Worm (Caenorhabditis elegans): ENCODE results near the gene ceh-57.
A peak's percentile ranks its signal among the peaks of the same experiment; 100 is the strongest.

The ceh-57 gene

ce11 chrII:10389776-10390175, 22.7 kb upstream of the ceh-57 start:
- TF ChIP-seq mxl-2 (GFP tag; conservative IDR thresholded peaks at IDR 0.05) (peak; percentile 85), Y75B8A.6 (GFP tag; IDR thresholded peaks at IDR 0.05) (no peak), lin-13 (GFP tag; optimal IDR thresholded peaks at IDR 0.05) (no peak), unc-39 (tag; optimal IDR thresholded peaks at IDR 0.05) (no peak), ceh-62 (tag; optimal IDR thresholded peaks at IDR 0.05) (no peak), zip-2 (tag; optimal IDR thresholded peaks at IDR 0.05) (peak; percentile 17), daf-8 (GFP tag; IDR thresholded peaks at IDR 0.05) (no peak), nhr-102 (tag; optimal IDR thresholded peaks at IDR 0.05) (peak; percentile 53), jun-1 (tag; optimal IDR thresholded peaks at IDR 0.05) (no peak), ama-1 (optimal IDR thresholded peaks at IDR 0.05) (peak; percentile 56), T26A8.4 (GFP tag; IDR thresholded peaks at IDR 0.05) (peak; percentile 67), spr-3 (GFP tag; optimal IDR thresholded peaks at IDR 0.05) (no peak), cey-2 (tag; optimal IDR thresholded peaks at IDR 0.05; ENCODE audit: borderline replicate concordance, insufficient read depth) (peak; percentile 52), Y48G9A.11 (GFP tag; IDR thresholded peaks at IDR 0.05) (no peak), daf-16 (GFP tag; optimal IDR thresholded peaks at IDR 0.05) (peak in 1 of 2 experiments; percentile 34), daf-16 (tag; optimal IDR thresholded peaks at IDR 0.05) (peak; percentile 89), ceh-44 (GFP tag; IDR thresholded peaks at IDR 0.05) (no peak), lin-29 (GFP tag; IDR thresholded peaks at IDR 0.05) (no peak), fkh-10 (GFP tag; optimal IDR thresholded peaks at IDR 0.05) (no peak), nhr-25 (tag; optimal IDR thresholded peaks at IDR 0.05; ENCODE audit: borderline replicate concordance, insufficient read depth) (no peak), R02D3.7 (tag; optimal IDR thresholded peaks at IDR 0.05) (no peak), nhr-42 (GFP tag; IDR thresholded peaks at IDR 0.05) (no peak), skn-1 (tag; optimal IDR thresholded peaks at IDR 0.05) (no peak), F49E8.2 (tag; optimal IDR thresholded peaks at IDR 0.05; ENCODE audit: borderline replicate concordance) (no peak), ceh-32 (tag; optimal IDR thresholded peaks at IDR 0.05; ENCODE audit: poor library complexity) (no peak), Y105C5A.15 (GFP tag; IDR thresholded peaks at IDR 0.05) (no peak), rbr-2 (tag; optimal IDR thresholded peaks at IDR 0.05) (no peak), attf-4 (tag; optimal IDR thresholded peaks at IDR 0.05) (no peak), lir-3 (tag; optimal IDR thresholded peaks at IDR 0.05) (no peak), lim-7 (GFP tag; IDR thresholded peaks at IDR 0.05) (peak; percentile 11; the same call in 1 of the 2 replicates), hmg-1.1 (GFP tag; IDR thresholded peaks at IDR 0.05) (no peak), zag-1 (tag; optimal IDR thresholded peaks at IDR 0.05) (no peak), mxl-3 (GFP tag; optimal IDR thresholded peaks at IDR 0.05) (peak; percentile 93), tag-97 (GFP tag; IDR thresholded peaks at IDR 0.05) (no peak), set-16 (GFP tag; IDR thresholded peaks at IDR 0.05) (peak; percentile 26; the same call in 1 of the 2 replicates), aha-1 (tag) (peak; percentile 98), dpl-1 (GFP tag; optimal IDR thresholded peaks at IDR 0.05) (no peak), lin-38 (GFP tag; IDR thresholded peaks at IDR 0.05) (peak; percentile 32; the same call in 1 of the 2 replicates), gei-8 (GFP tag; optimal IDR thresholded peaks at IDR 0.05) (peak; percentile 41), mdl-1 (tag; optimal IDR thresholded peaks at IDR 0.05) (peak in 1 of 2 experiments; percentile 69), lin-1 (GFP tag; IDR thresholded peaks at IDR 0.05) (peak; percentile 82), mep-1 (tag; optimal IDR thresholded peaks at IDR 0.05) (peak; percentile 45), php-3 (GFP tag; IDR thresholded peaks at IDR 0.05) (peak; percentile 85), zip-11 (GFP tag; IDR thresholded peaks at IDR 0.05) (no peak), F26F4.8 (GFP tag; conservative IDR thresholded peaks at IDR 0.05) (no peak), hif-1 (tag; optimal IDR thresholded peaks at IDR 0.05) (peak; percentile 13 to 23), egl-27 (tag; optimal IDR thresholded peaks at IDR 0.05) (no peak), zfp-2 (tag; optimal IDR thresholded peaks at IDR 0.05) (no peak), nhr-11 (tag; optimal IDR thresholded peaks at IDR 0.05) (no peak), hlh-11 (tag; optimal IDR thresholded peaks at IDR 0.05) (peak; percentile 94), ces-1 (GFP tag; optimal IDR thresholded peaks at IDR 0.05) (no peak), unc-62 (GFP tag; optimal IDR thresholded peaks at IDR 0.05 in 1 of 2) (no peak), unc-62 (tag; optimal IDR thresholded peaks at IDR 0.05) (no peak)
